Worm (Caenorhabditis elegans) whole organism, L1 larva: ENCODE measurements around the gene C06B3.1.

Experiments used
- hpl-2 ChIP-seq: fragments of 150-350 bp; optimal IDR thresholded peaks from 2 replicates; lab custom pipeline; 2014; ENCODE audit warnings: missing biosample characterization, missing genetic modification reagents, missing genetic modification characterization
- lin-14 ChIP-seq: fragments of 200-800 bp; sonication (Bioruptor generic); optimal IDR thresholded peaks from 2 replicates; lab custom pipeline; 2018; ENCODE audit warnings: mild to moderate bottlenecking, missing genetic modification characterization, moderate library complexity, missing compliant biosample characterization

DNA sequence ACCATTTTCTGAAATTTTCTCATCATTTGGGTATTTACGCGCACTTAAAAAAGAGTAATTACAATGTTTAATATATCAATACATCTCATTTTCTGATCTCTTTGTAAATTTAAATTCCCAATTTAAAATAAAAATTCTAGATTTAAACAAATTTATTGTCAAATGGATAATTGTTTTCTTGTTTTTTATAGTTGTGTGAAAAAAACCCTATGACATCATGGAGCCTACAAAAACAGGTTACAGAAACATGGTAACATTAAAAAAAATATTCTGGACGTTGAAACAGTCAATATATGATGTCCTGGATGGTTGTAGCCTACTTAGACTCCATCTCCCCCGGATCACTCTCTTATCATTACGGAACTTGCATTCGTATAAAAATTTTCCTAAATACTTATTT, 13.1 kb upstream of the C06B3.1 start, which contains the start of gene spp-12:
- TF ChIP-seq lin-14 (no peak), hpl-2 (no peak)
